Worm (Caenorhabditis elegans): ENCODE measurements around the gene del-6.

- TF ChIP-seq gmeb-2 (tag; optimal IDR thresholded peaks at IDR 0.05) = no peak
- no peak for TF ChIP-seq fkh-6 (tag; optimal IDR thresholded peaks at IDR 0.05)
- TF ChIP-seq ama-1 (optimal IDR thresholded peaks at IDR 0.05) = no peak
- no peak for TF ChIP-seq ref-2 (tag; optimal IDR thresholded peaks at IDR 0.05)
- no peak for TF ChIP-seq ets-4 (tag; optimal IDR thresholded peaks at IDR 0.05)
- TF ChIP-seq elt-2 (tag; optimal IDR thresholded peaks at IDR 0.05) = no peak
- no peak for TF ChIP-seq madf-2 (tag; optimal IDR thresholded peaks at IDR 0.05)
Measured at ce11 chrV:10602051-10602937, 29.6 kb downstream of the del-6 start, which contains the start of gene H27A22.1.

All from whole organism, late embryonic.